Fruit fly (Drosophila melanogaster) whole organism: ENCODE data around the gene CG13829.

Source experiments
- CG8478 ChIP-seq: fragments of >200 bp; optimal IDR thresholded peaks from 2 replicates; lab custom pipeline; 2018; ENCODE audit warnings: inconsistent platforms
- Dll ChIP-seq: fragments of >200 bp; optimal IDR thresholded peaks from 2 replicates; lab custom pipeline; 2017
- EcR ChIP-seq, 2 experiments: fragments of >200 bp; optimal IDR thresholded peaks; 2 replicates each; lab custom pipeline; 2017; ENCODE audit warnings: missing biosample characterization in 2 of 2, missing genetic modification characterization in 2 of 2, missing genetic modification reagents in 2 of 2
- pan ChIP-seq: fragments of >200 bp; optimal IDR thresholded peaks from 2 replicates; lab custom pipeline; 2017
- psq ChIP-seq: fragments of >200 bp; optimal IDR thresholded peaks from 2 replicates; lab custom pipeline; 2017
- usp ChIP-seq: fragments of >200 bp; optimal IDR thresholded peaks from 2 replicates; lab custom pipeline; 2017; ENCODE audit warnings: missing biosample characterization, missing genetic modification characterization, mixed read lengths

DNA sequence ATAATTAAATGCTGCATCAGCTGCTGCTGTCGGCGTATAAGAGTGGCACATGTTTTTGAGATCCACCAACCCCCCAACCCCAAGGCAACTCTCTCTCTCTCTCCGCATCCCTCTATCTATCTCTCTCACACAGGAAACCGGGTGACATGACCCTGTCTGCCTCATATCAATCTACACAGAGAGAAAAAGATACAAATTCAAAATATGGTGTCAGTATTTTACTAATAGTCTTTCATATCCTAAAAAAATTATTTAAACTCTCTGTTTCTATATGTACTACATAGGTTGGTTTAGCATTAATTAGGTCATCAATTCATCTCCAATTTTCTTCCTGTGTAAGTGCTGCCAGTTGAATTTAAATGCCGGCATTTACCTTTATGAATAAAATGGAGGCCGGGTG, 14.2 kb upstream of the CG13829 start:
- no peak for TF ChIP-seq Dll (lab: Kevin White, UChicago)
- no peak for TF ChIP-seq psq
- TF ChIP-seq EcR (GFP tag; optimal IDR thresholded peaks at IDR 0.05; lab: Kevin White, UChicago), result no peak
- no peak for TF ChIP-seq CG8478 (lab: Kevin White, UChicago)
- TF ChIP-seq usp (GFP tag; lab: Kevin White, UChicago), result no peak
- no peak for TF ChIP-seq pan
